Fruit fly (Drosophila melanogaster) whole organism, pupa: ENCODE measurements around the gene dati.

Experiments
- CG10348 ChIP-seq: fragments of 200-800 bp; sonication (Bioruptor generic); IDR thresholded peaks from 2 replicates; pipeline ENCODE4 v1.3.6; 2022; ENCODE audit warnings: missing biosample characterization, missing genetic modification characterization
- CG12605 ChIP-seq: fragments of 200-800 bp; sonication (Bioruptor generic); IDR thresholded peaks from 2 replicates; pipeline ENCODE4 v1.3.6; 2022; ENCODE audit warnings: missing biosample characterization, missing genetic modification characterization
- CG13204 ChIP-seq: fragments of 200-800 bp; sonication (Bioruptor generic); optimal IDR thresholded peaks from 2 replicates; lab custom pipeline; 2018; ENCODE audit warnings: missing biosample characterization, mild to moderate bottlenecking, missing genetic modification characterization, moderate library complexity
- CG14655 ChIP-seq: fragments of 200-800 bp; sonication (Bioruptor generic); optimal IDR thresholded peaks from 3 replicates; lab custom pipeline; 2017; ENCODE audit warnings: mild to moderate bottlenecking, missing biosample characterization, missing genetic modification reagents, missing genetic modification characterization
- CG15710 ChIP-seq: fragments of 200-800 bp; sonication (Bioruptor generic); optimal IDR thresholded peaks from 2 replicates; lab custom pipeline; 2018; ENCODE audit warnings: missing biosample characterization, mild to moderate bottlenecking, missing genetic modification characterization, moderate library complexity
- CG17806 ChIP-seq: fragments of 200-800 bp; sonication (Bioruptor generic); optimal IDR thresholded peaks from 2 replicates; lab custom pipeline; 2018; ENCODE audit warnings: missing biosample characterization, mild to moderate bottlenecking, missing genetic modification characterization, moderate library complexity
- CG32121 ChIP-seq: fragments of 200-800 bp; sonication (Bioruptor generic); IDR thresholded peaks from 2 replicates; pipeline ENCODE4 v1.3.6; 2022; ENCODE audit warnings: missing biosample characterization, missing genetic modification characterization
- CG34367 ChIP-seq: fragments of 200-800 bp; sonication (Bioruptor generic); optimal IDR thresholded peaks from 2 replicates; lab custom pipeline; 2018; ENCODE audit warnings: missing biosample characterization, mild to moderate bottlenecking, missing genetic modification characterization
- CG4496 ChIP-seq: fragments of 200-800 bp; sonication (Bioruptor generic); IDR thresholded peaks from 3 replicates; pipeline ENCODE4 v1.3.6; 2022; ENCODE audit warnings: missing biosample characterization, missing genetic modification characterization
- CG8159 ChIP-seq: fragments of 200-800 bp; sonication (Bioruptor generic); optimal IDR thresholded peaks from 3 replicates; lab custom pipeline; 2018; ENCODE audit warnings: missing biosample characterization, mild to moderate bottlenecking, missing genetic modification characterization, moderate library complexity
- CG8301 ChIP-seq: fragments of 200-800 bp; sonication (Bioruptor generic); optimal IDR thresholded peaks from 2 replicates; lab custom pipeline; 2018; ENCODE audit warnings: missing biosample characterization, mild to moderate bottlenecking, missing genetic modification characterization
- CG9948 ChIP-seq: fragments of 200-800 bp; sonication (Bioruptor generic); optimal IDR thresholded peaks from 2 replicates; lab custom pipeline; 2018; ENCODE audit warnings: missing biosample characterization, mild to moderate bottlenecking, missing genetic modification characterization, moderate library complexity
- D1 ChIP-seq: fragments of 200-800 bp; sonication (Bioruptor generic); optimal IDR thresholded peaks from 2 replicates; lab custom pipeline; 2018; ENCODE audit warnings: missing biosample characterization, mild to moderate bottlenecking, missing genetic modification characterization, moderate library complexity
- EcR ChIP-seq: fragments of 200-800 bp; sonication (Bioruptor generic); optimal IDR thresholded peaks from 3 replicates; lab custom pipeline; 2019; ENCODE audit warnings: missing biosample characterization, missing genetic modification characterization, mild to moderate bottlenecking, moderate library complexity, missing genetic modification reagents
- Ets98B ChIP-seq: fragments of 200-800 bp; sonication (Bioruptor generic); IDR thresholded peaks from 2 replicates; pipeline ENCODE4 v1.3.6; 2022; ENCODE audit warnings: missing biosample characterization, missing genetic modification characterization
- Pif1A ChIP-seq: fragments of 200-800 bp; sonication (Bioruptor generic); optimal IDR thresholded peaks from 3 replicates; lab custom pipeline; 2016; ENCODE audit warnings: missing biosample characterization, missing genetic modification characterization
- Pif1B ChIP-seq: fragments of 200-800 bp; sonication (Bioruptor generic); optimal IDR thresholded peaks from 3 replicates; lab custom pipeline; 2016; ENCODE audit warnings: missing biosample characterization, missing genetic modification characterization
- Snoo ChIP-seq: fragments of 200-800 bp; sonication (Bioruptor generic); optimal IDR thresholded peaks from 3 replicates; lab custom pipeline; 2017; ENCODE audit warnings: missing biosample characterization, mild to moderate bottlenecking, missing genetic modification characterization, inconsistent platforms
- fd96Ca ChIP-seq: fragments of 200-800 bp; sonication (Bioruptor generic); IDR thresholded peaks from 3 replicates; pipeline ENCODE4 v1.3.6; 2022; ENCODE audit warnings: missing biosample characterization, missing genetic modification characterization
- gl ChIP-seq: fragments of 200-800 bp; sonication (Bioruptor generic); optimal IDR thresholded peaks from 2 replicates; lab custom pipeline; 2018; ENCODE audit warnings: missing biosample characterization, mild to moderate bottlenecking, missing genetic modification characterization
- rn ChIP-seq: fragments of 200-800 bp; sonication (Bioruptor generic); IDR thresholded peaks from 2 replicates; pipeline ENCODE4 v1.3.6; 2022; ENCODE audit warnings: missing biosample characterization, missing genetic modification characterization

The dati gene

DNA sequence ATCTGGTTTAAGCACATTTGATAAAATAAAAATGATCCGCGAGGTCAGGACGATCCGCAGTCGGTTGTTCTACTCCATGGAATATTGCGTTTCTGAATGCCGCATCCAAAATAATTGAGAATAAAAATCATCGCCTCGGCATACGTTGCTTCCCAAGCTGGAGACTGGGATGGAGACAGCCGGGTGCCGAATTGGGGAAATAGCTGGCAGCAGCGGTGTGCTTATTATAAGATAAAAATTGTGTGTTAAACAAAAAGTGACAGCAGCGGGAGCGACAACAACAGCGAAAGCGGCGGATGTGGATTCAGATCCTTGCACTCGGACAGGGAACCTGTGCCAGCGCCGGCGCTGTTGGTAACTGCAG, at the start of gene dati:
TSS of gene dati (minus strand) at position 101 of the 364 bp plus-strand sequence.
- TF ChIP-seq CG8159 (no peak), CG12605 (no peak), D1 (no peak), Pif1B (GFP tag; lab: Kevin White, UChicago) (no peak), CG14655 (GFP tag; lab: Kevin White, UChicago) (no peak), CG13204 (GFP tag; lab: Kevin White, UChicago) (no peak), Pif1A (GFP tag; lab: Kevin White, UChicago) (no peak), CG4496 (no peak), CG32121 (GFP tag; lab: Robert Waterston, UW) (no peak), fd96Ca (no peak)

DNA sequence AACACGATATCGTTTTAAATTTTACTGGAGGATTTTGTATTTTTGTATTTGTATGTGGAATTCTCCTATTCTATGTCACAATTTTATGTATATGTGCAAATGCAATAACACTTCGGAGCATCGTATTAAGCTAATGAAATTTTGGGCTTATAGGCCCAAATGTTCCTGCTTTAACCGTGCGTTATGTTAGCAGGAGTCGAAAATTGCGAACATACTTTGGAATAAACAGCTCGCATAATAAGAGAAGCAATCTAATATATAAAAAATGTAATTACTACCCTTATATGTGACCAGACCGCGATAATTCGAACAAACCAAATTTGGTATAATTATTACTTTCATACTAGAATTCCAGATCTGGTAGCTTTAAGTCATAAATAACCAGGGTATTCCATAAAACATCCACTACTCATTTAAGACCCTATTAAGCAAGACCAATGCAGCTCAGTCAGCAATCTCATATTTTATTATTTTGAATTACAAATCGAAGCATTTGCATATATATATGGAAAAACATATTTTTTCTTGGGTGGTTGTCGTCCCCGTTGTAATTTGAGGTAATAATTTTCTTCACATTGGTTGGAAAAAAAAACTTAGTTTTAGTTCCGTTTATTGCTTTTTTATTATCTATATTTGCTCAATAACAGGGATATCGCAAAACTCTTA, 48.3 kb upstream of the dati start, which contains the start of gene lgs:
TSS of gene lgs (minus strand) at position 320 of the 666 bp plus-strand sequence.
- TF ChIP-seq Ets98B (GFP tag; lab: Robert Waterston, UW) (no peak), CG34367 (tag; lab: Kevin White, UChicago) (no peak), CG8301 (tag; lab: Kevin White, UChicago) (no peak), CG15710 (no peak), CG8159 (no peak), CG14655 (GFP tag; lab: Kevin White, UChicago) (no peak), EcR (GFP tag; lab: Kevin White, UChicago) (no peak), CG32121 (GFP tag; lab: Robert Waterston, UW) (no peak), CG13204 (GFP tag; lab: Kevin White, UChicago) (no peak), Pif1A (GFP tag; lab: Kevin White, UChicago) (no peak), CG10348 (GFP tag; lab: Robert Waterston, UW) (no peak), D1 (no peak), CG9948 (no peak), CG17806 (tag; lab: Kevin White, UChicago) (no peak), fd96Ca (no peak), rn (GFP tag; lab: Robert Waterston, UW) (no peak), gl (tag; lab: Kevin White, UChicago) (no peak), CG4496 (no peak), CG12605 (no peak)
- TF ChIP-seq, all 21 proteins: peak for 0

DNA sequence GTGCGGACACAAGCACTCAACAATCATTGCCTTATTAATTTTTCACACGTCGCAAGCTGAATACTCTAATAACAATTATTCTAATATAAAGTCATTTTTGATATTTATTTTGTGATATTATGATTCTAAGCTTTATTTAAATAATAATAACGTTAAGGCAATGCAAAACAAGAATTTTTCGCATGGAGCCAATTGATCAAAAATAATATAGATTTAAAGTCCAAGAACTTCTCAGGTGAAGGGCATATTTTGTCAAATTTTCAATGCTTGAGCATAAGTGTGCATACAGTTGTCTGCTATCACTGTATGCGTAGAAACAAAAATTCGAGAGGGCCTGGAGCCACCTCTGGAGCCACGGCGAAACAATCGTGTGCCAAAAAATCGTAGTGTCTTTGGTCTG, 39.0 kb upstream of the dati start:
- TF ChIP-seq CG14655 (GFP tag; lab: Kevin White, UChicago) (no peak), Pif1B (GFP tag; lab: Kevin White, UChicago) (no peak), EcR (GFP tag; lab: Kevin White, UChicago) (no peak), CG15710 (no peak), CG8159 (no peak), fd96Ca (no peak), rn (GFP tag; lab: Robert Waterston, UW) (no peak), CG10348 (GFP tag; lab: Robert Waterston, UW) (no peak), gl (tag; lab: Kevin White, UChicago) (no peak), CG12605 (no peak), CG8301 (tag; lab: Kevin White, UChicago) (no peak)

DNA sequence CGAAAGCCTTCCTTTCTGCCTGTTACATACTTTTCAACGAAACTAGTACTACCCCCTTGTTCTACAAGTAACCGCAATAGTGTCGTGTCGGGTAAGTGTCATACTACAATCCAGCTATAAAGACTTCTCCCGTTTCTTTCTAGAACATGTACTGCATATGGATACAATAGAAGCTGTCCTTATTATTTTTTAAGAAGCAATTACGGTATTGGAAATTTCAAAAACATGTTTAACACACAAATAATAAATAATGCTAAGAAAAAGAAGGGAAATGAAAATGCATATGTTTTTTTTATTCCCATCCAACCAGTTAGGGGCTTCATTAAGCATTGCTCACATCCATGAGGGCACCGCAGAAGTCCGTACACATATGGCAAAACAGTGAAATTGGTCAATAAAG, 34.1 kb upstream of the dati start:
- no peak for TF ChIP-seq Snoo
- TF ChIP-seq Ets98B (GFP tag; lab: Robert Waterston, UW) = no peak
- no peak for TF ChIP-seq CG4496
- no peak for TF ChIP-seq CG9948
- no peak for TF ChIP-seq Pif1B (GFP tag; lab: Kevin White, UChicago)
- TF ChIP-seq CG12605 = no peak
- no peak for TF ChIP-seq D1
- no peak for TF ChIP-seq CG13204 (GFP tag; lab: Kevin White, UChicago)
- TF ChIP-seq CG8159 = no peak
- TF ChIP-seq gl (tag; lab: Kevin White, UChicago) = no peak
- TF ChIP-seq Pif1A (GFP tag; lab: Kevin White, UChicago) = no peak
- no peak for TF ChIP-seq rn (GFP tag; lab: Robert Waterston, UW)
- TF ChIP-seq CG34367 (tag; lab: Kevin White, UChicago) = no peak
- no peak for TF ChIP-seq CG10348 (GFP tag; lab: Robert Waterston, UW)
- TF ChIP-seq fd96Ca = no peak
- no peak for TF ChIP-seq CG8301 (tag; lab: Kevin White, UChicago)
- TF ChIP-seq CG32121 (GFP tag; lab: Robert Waterston, UW) = no peak
- TF ChIP-seq CG15710 = no peak
- TF ChIP-seq CG14655 (GFP tag; lab: Kevin White, UChicago) = no peak
- TF ChIP-seq EcR (GFP tag; lab: Kevin White, UChicago) = no peak

DNA sequence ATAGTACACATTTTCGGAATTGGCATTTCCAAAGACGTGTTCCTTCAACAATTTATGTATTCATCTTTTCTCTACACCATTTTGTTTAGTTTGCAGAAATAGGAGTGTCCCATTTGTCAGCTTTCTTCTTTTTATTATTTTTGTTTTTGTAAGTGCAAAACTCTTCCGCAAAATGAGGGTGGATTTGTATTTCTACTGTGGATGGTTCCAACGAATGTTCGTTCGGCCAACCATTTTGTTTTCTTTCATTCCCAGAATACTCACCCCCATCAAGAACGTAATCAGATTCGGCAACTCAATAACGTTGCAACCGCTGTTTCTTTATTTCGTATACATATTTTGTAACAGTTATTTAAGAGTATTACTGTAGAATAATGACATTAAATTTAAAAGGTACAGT, 32.9 kb upstream of the dati start:
- no peak for TF ChIP-seq Snoo
- TF ChIP-seq CG13204 (GFP tag; lab: Kevin White, UChicago) = no peak

DNA sequence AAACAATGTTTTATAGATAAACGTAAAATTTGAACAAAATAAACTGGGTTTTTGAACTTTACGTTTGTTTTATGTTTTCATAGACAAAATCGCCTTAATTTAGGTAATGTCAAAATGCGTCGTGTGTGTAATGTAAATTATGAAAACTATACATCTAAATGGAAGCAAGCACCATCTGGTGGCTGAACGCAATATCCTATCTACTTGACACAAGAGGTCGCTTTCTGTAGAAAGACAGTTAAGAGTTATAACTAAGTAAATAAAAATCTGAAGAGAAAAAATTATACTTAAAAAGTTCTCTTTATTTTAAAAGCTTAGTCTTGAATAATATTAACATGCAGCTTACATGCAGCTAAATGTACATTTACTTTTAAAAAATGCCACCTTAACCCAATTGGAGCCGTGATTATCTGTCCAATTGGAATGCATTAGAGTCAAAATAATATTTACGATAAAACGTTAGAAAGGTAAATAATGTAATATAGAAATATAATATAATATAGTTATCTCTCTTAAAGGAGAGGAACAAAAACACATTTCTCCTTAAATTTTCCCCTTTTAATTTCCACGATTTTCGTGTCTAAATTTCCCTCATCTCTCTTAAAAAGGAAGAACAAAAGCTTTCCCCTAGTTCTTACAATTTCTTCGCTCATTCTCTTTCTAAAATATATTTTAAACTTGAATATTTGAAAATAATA, 29.4 kb upstream of the dati start:
- TF ChIP-seq CG9948 (peak; percentile 34), D1 (peak; percentile 81), CG34367 (tag; lab: Kevin White, UChicago) (peak; percentile 47), CG17806 (tag; lab: Kevin White, UChicago) (peak; percentile 37), CG14655 (GFP tag; lab: Kevin White, UChicago) (no peak), rn (GFP tag; lab: Robert Waterston, UW) (no peak), gl (tag; lab: Kevin White, UChicago) (peak; percentile 52), CG13204 (GFP tag; lab: Kevin White, UChicago) (no peak), Snoo (peak; percentile 77), Ets98B (GFP tag; lab: Robert Waterston, UW) (no peak; the same call in 1 of the 2 replicates), CG32121 (GFP tag; lab: Robert Waterston, UW) (peak; percentile 62), CG15710 (no peak), EcR (GFP tag; lab: Kevin White, UChicago) (no peak), CG4496 (no peak), CG10348 (GFP tag; lab: Robert Waterston, UW) (no peak), Pif1A (GFP tag; lab: Kevin White, UChicago) (peak; percentile 68), CG8301 (tag; lab: Kevin White, UChicago) (peak; percentile 58), CG8159 (no peak), Pif1B (GFP tag; lab: Kevin White, UChicago) (peak; percentile 27), CG12605 (no peak; the same call in 1 of the 2 replicates), fd96Ca (no peak)
